Fruit fly (Drosophila melanogaster): ENCODE data around the gene CG11109.

- TF ChIP-seq Eip74EF (GFP tag; optimal IDR thresholded peaks at IDR 0.05): no peak
- no peak for TF ChIP-seq CG16779 (GFP tag; IDR thresholded peaks at IDR 0.05)
- no peak for TF ChIP-seq sc (optimal IDR thresholded peaks at IDR 0.05)
- TF ChIP-seq sc (GFP tag; optimal IDR thresholded peaks at IDR 0.05): no peak
- no peak for TF ChIP-seq aop (GFP tag; IDR thresholded peaks at IDR 0.05)
- TF ChIP-seq gcm2 (GFP tag; optimal IDR thresholded peaks at IDR 0.05): no peak
- TF ChIP-seq pb (GFP tag; optimal IDR thresholded peaks at IDR 0.05): no peak
- no peak for TF ChIP-seq Stat92E (GFP tag; optimal IDR thresholded peaks at IDR 0.05)
- TF ChIP-seq CG1233 (GFP tag; optimal IDR thresholded peaks at IDR 0.05): no peak
- no peak for TF ChIP-seq CG7786 (GFP tag; optimal IDR thresholded peaks at IDR 0.05)
- TF ChIP-seq pan (optimal IDR thresholded peaks at IDR 0.05): no peak
- TF ChIP-seq pan (GFP tag; optimal IDR thresholded peaks at IDR 0.05 in 1 of 2, IDR thresholded peaks at IDR 0.05 in 1 of 2): no peak
These were observed 18.0 kb downstream of the CG11109 start for dm6 chr3L:22890024-22890423.

Measured in whole organism, embryonic.